Comparison of ENCODE assay signal across 1 fruit fly cellular context in genomic region chrX:7705175-7706097, dm6.
TF ChIP-seq lines count a peak whose summit lies in the region.

No protein-coding gene starts in this region.

TF ChIP-seq in whole organism, embryonic, 481 proteins besides CTCF, POLR2A, EP300 and RAD21 (continued from another document):
- TF ChIP-seq Rfx (GFP tag; IDR thresholded peaks at IDR 0.05; lab: Robert Waterston, UW) (peak; percentile 86), p53 (GFP tag; optimal IDR thresholded peaks at IDR 0.05; lab: Kevin White, UChicago) (no peak), Side (GFP tag; optimal IDR thresholded peaks at IDR 0.05; lab: Kevin White, UChicago) (peak; percentile 65), CG30403 (GFP tag; optimal IDR thresholded peaks at IDR 0.05; lab: Kevin White, UChicago) (peak; percentile 97), CG8478 (optimal IDR thresholded peaks at IDR 0.05; lab: Kevin White, UChicago) (no peak), Doc3 (GFP tag; IDR thresholded peaks at IDR 0.05; lab: Robert Waterston, UW; ENCODE audit: partially characterized antibody) (no peak), CG10147 (GFP tag; optimal IDR thresholded peaks at IDR 0.05; lab: Kevin White, UChicago) (peak; percentile 94), CG11723 (GFP tag; optimal IDR thresholded peaks at IDR 0.05; lab: Kevin White, UChicago) (peak; percentile 90), pb (GFP tag; optimal IDR thresholded peaks at IDR 0.05; lab: Kevin White, UChicago) (peak; percentile 52), sens (GFP tag; lab: Kevin White, UChicago) (peak; percentile 97), Elba2 (GFP tag; optimal IDR thresholded peaks at IDR 0.05; lab: Kevin White, UChicago) (peak; percentile 8), CG10959 (GFP tag; IDR thresholded peaks at IDR 0.05; lab: Robert Waterston, UW) (peak; percentile 66; the same call in 1 of the 2 replicates), BtbVII (GFP tag; optimal IDR thresholded peaks at IDR 0.05; lab: Kevin White, UChicago) (peak; percentile 94), abd-A (tag; optimal IDR thresholded peaks at IDR 0.05; lab: Kevin White, UChicago) (peak; percentile 26), Asciz (GFP tag; optimal IDR thresholded peaks at IDR 0.05; lab: Kevin White, UChicago) (peak; percentile 91), bbx (GFP tag; IDR thresholded peaks at IDR 0.05; lab: Robert Waterston, UW; ENCODE audit: partially characterized antibody) (no peak), fd3F (GFP tag; optimal IDR thresholded peaks at IDR 0.05; lab: Kevin White, UChicago) (peak; percentile 91), sens-2 (GFP tag; IDR thresholded peaks at IDR 0.05; lab: Robert Waterston, UW) (0 out of 2 replicates have a peak, but pooled peaks have one; percentile 15), CG15601 (tag; optimal IDR thresholded peaks at IDR 0.05; lab: Kevin White, UChicago) (peak; percentile 92), bab2 (GFP tag; optimal IDR thresholded peaks at IDR 0.05; lab: Kevin White, UChicago) (peak; percentile 83), B-H2 (GFP tag; optimal IDR thresholded peaks at IDR 0.05; lab: Kevin White, UChicago) (peak; percentile 76), CG17186 (GFP tag; optimal IDR thresholded peaks at IDR 0.05; lab: Kevin White, UChicago) (peak; percentile 56), CG10979 (tag; optimal IDR thresholded peaks at IDR 0.05; lab: Kevin White, UChicago) (peak; percentile 96), CG6254 (GFP tag; optimal IDR thresholded peaks at IDR 0.05; lab: Kevin White, UChicago) (peak; percentile 88), mam (GFP tag; optimal IDR thresholded peaks at IDR 0.05; lab: Kevin White, UChicago) (peak; percentile 83), CG4854 (GFP tag; optimal IDR thresholded peaks at IDR 0.05; lab: Kevin White, UChicago) (peak; percentile 80), nerfin-2 (GFP tag; IDR thresholded peaks at IDR 0.05; lab: Robert Waterston, UW; ENCODE audit: partially characterized antibody) (no peak), unc-4 (GFP tag; IDR thresholded peaks at IDR 0.05; lab: Robert Waterston, UW; ENCODE audit: partially characterized antibody) (no peak), Bdp1 (GFP tag; optimal IDR thresholded peaks at IDR 0.05; lab: Kevin White, UChicago) (peak; percentile 77), run (tag; optimal IDR thresholded peaks at IDR 0.05; lab: Kevin White, UChicago) (peak; percentile 92), CG6791 (GFP tag; IDR thresholded peaks at IDR 0.05; lab: Robert Waterston, UW; ENCODE audit: partially characterized antibody) (no peak), CG4707 (GFP tag; optimal IDR thresholded peaks at IDR 0.05; lab: Kevin White, UChicago) (peak; percentile 89), stwl (tag; optimal IDR thresholded peaks at IDR 0.05; lab: Kevin White, UChicago) (peak; percentile 36), CG8089 (GFP tag; optimal IDR thresholded peaks at IDR 0.05; lab: Kevin White, UChicago) (peak; percentile 69), Camta (GFP tag; optimal IDR thresholded peaks at IDR 0.05; lab: Kevin White, UChicago) (peak; percentile 82), CG13296 (GFP tag; optimal IDR thresholded peaks at IDR 0.05; lab: Kevin White, UChicago) (peak; percentile 95), Stat92E (GFP tag; optimal IDR thresholded peaks at IDR 0.05; lab: Kevin White, UChicago) (peak in 1 of 3 experiments; percentile 71), CG10267 (tag; optimal IDR thresholded peaks at IDR 0.05; lab: Kevin White, UChicago) (peak; percentile 89), CG14860 (GFP tag; IDR thresholded peaks at IDR 0.05; lab: Robert Waterston, UW; ENCODE audit: partially characterized antibody) (no peak), cas (GFP tag; IDR thresholded peaks at IDR 0.05; lab: Robert Waterston, UW) (0 out of 2 replicates have a peak, but pooled peaks have one; percentile 61), Taf1 (GFP tag; IDR thresholded peaks at IDR 0.05; lab: Robert Waterston, UW) (peak; percentile 78), CG17328 (GFP tag; IDR thresholded peaks at IDR 0.05; lab: Robert Waterston, UW) (peak; percentile 81), CG16779 (GFP tag; IDR thresholded peaks at IDR 0.05; lab: Robert Waterston, UW) (no peak), sim (GFP tag; IDR thresholded peaks at IDR 0.05; lab: Robert Waterston, UW) (0 out of 2 replicates have a peak, but pooled peaks have one; percentile 36), grau (tag; optimal IDR thresholded peaks at IDR 0.05; lab: Kevin White, UChicago) (peak; percentile 98), Myb (GFP tag; optimal IDR thresholded peaks at IDR 0.05; lab: Kevin White, UChicago) (peak; percentile 52), gt (GFP tag; IDR thresholded peaks at IDR 0.05; lab: Robert Waterston, UW) (peak; percentile 36; the same call in 1 of the 2 replicates), nau (GFP tag; optimal IDR thresholded peaks at IDR 0.05; lab: Kevin White, UChicago) (peak; percentile 91), hkb (optimal IDR thresholded peaks at IDR 0.05; lab: Kevin White, UChicago) (no peak), hkb (GFP tag; IDR thresholded peaks at IDR 0.05; lab: Robert Waterston, UW) (peak; percentile 82), CG14965 (GFP tag; optimal IDR thresholded peaks at IDR 0.05; lab: Kevin White, UChicago; ENCODE audit: borderline replicate concordance) (no peak), croc (GFP tag; conservative IDR thresholded peaks at IDR 0.05; lab: Robert Waterston, UW) (peak; percentile 82), CG7987 (GFP tag; optimal IDR thresholded peaks at IDR 0.05; lab: Kevin White, UChicago) (peak; percentile 83), zen2 (GFP tag; IDR thresholded peaks at IDR 0.05; lab: Robert Waterston, UW; ENCODE audit: partially characterized antibody) (no peak), luna (GFP tag; optimal IDR thresholded peaks at IDR 0.05; lab: Kevin White, UChicago) (no peak), cato (GFP tag; optimal IDR thresholded peaks at IDR 0.05; lab: Kevin White, UChicago; ENCODE audit: borderline replicate concordance) (peak; percentile 92), NC2α (GFP tag; optimal IDR thresholded peaks at IDR 0.05; lab: Kevin White, UChicago) (peak; percentile 33), MESR4 (GFP tag; optimal IDR thresholded peaks at IDR 0.05; lab: Kevin White, UChicago) (peak; percentile 12), CG15073 (GFP tag; optimal IDR thresholded peaks at IDR 0.05; lab: Kevin White, UChicago) (peak; percentile 70), CG3838 (GFP tag; optimal IDR thresholded peaks at IDR 0.05; lab: Kevin White, UChicago) (peak; percentile 58), CG10209 (GFP tag; optimal IDR thresholded peaks at IDR 0.05; lab: Kevin White, UChicago) (peak; percentile 96), NFAT (GFP tag; IDR thresholded peaks at IDR 0.05; lab: Robert Waterston, UW) (0 out of 2 replicates have a peak, but pooled peaks have one; percentile 49), CG12769 (tag; optimal IDR thresholded peaks at IDR 0.05; lab: Kevin White, UChicago) (peak; percentile 84), CG7357 (GFP tag; IDR thresholded peaks at IDR 0.05; lab: Robert Waterston, UW) (peak; percentile 82), Ptx1 (GFP tag; IDR thresholded peaks at IDR 0.05; lab: Robert Waterston, UW) (peak; percentile 89), CG2129 (GFP tag; IDR thresholded peaks at IDR 0.05; lab: Robert Waterston, UW; ENCODE audit: partially characterized antibody) (no peak), lmd (GFP tag; IDR thresholded peaks at IDR 0.05; lab: Robert Waterston, UW) (peak; percentile 90), Dek (tag; optimal IDR thresholded peaks at IDR 0.05; lab: Kevin White, UChicago) (peak; percentile 92), Gug (GFP tag; IDR thresholded peaks at IDR 0.05; lab: Robert Waterston, UW) (peak; percentile 79), jumu (GFP tag; optimal IDR thresholded peaks at IDR 0.05; lab: Kevin White, UChicago) (peak; percentile 75), CG6654 (GFP tag; optimal IDR thresholded peaks at IDR 0.05; lab: Kevin White, UChicago) (peak; percentile 87), CG11398 (GFP tag; optimal IDR thresholded peaks at IDR 0.05; lab: Kevin White, UChicago) (peak; percentile 0), Lpt (GFP tag; optimal IDR thresholded peaks at IDR 0.05; lab: Kevin White, UChicago) (no peak), slp2 (GFP tag; optimal IDR thresholded peaks at IDR 0.05; lab: Kevin White, UChicago) (peak; percentile 81), CG17385 (GFP tag; optimal IDR thresholded peaks at IDR 0.05; lab: Kevin White, UChicago) (peak; percentile 93), Hr78 (GFP tag; optimal IDR thresholded peaks at IDR 0.05; lab: Kevin White, UChicago) (peak in 1 of 2 experiments; percentile 82), trem (tag; optimal IDR thresholded peaks at IDR 0.05; lab: Kevin White, UChicago) (peak; percentile 89), D19B (GFP tag; optimal IDR thresholded peaks at IDR 0.05; lab: Kevin White, UChicago) (peak; percentile 91), Hr51 (GFP tag; optimal IDR thresholded peaks at IDR 0.05; lab: Kevin White, UChicago) (peak; percentile 80 to 96), CG6689 (GFP tag; IDR thresholded peaks at IDR 0.05; lab: Robert Waterston, UW) (peak; percentile 91), klu (GFP tag; IDR thresholded peaks at IDR 0.05; lab: Robert Waterston, UW) (peak; percentile 85; the same call in 1 of the 2 replicates), NK7.1 (GFP tag; optimal IDR thresholded peaks at IDR 0.05; lab: Kevin White, UChicago) (peak; percentile 59), slou (GFP tag; optimal IDR thresholded peaks at IDR 0.05; lab: Kevin White, UChicago) (peak; percentile 88), B-H1 (GFP tag; IDR thresholded peaks at IDR 0.05; lab: Robert Waterston, UW) (peak; percentile 71), psq (GFP tag; optimal IDR thresholded peaks at IDR 0.05; lab: Kevin White, UChicago) (peak; percentile 78), btn (GFP tag; optimal IDR thresholded peaks at IDR 0.05; lab: Kevin White, UChicago) (peak; percentile 18), Nf-YC (tag; optimal IDR thresholded peaks at IDR 0.05; lab: Kevin White, UChicago) (peak; percentile 85), ara (GFP tag; IDR thresholded peaks at IDR 0.05; lab: Robert Waterston, UW) (peak; percentile 76), CG4424 (GFP tag; optimal IDR thresholded peaks at IDR 0.05; lab: Kevin White, UChicago) (peak; percentile 93), Nf-YB (GFP tag; optimal IDR thresholded peaks at IDR 0.05; lab: Kevin White, UChicago) (peak; percentile 85), sisA (GFP tag; IDR thresholded peaks at IDR 0.05; lab: Robert Waterston, UW) (peak; percentile 86), dm (GFP tag; optimal IDR thresholded peaks at IDR 0.05; lab: Kevin White, UChicago) (peak; percentile 36), CG12219 (GFP tag; optimal IDR thresholded peaks at IDR 0.05; lab: Kevin White, UChicago) (peak; percentile 89), Fer1 (GFP tag; optimal IDR thresholded peaks at IDR 0.05; lab: Kevin White, UChicago) (peak; percentile 95), CG15011 (GFP tag; optimal IDR thresholded peaks at IDR 0.05; lab: Kevin White, UChicago) (peak; percentile 93), CG12299 (tag; optimal IDR thresholded peaks at IDR 0.05; lab: Kevin White, UChicago) (peak; percentile 86), ind (GFP tag; optimal IDR thresholded peaks at IDR 0.05; lab: Kevin White, UChicago) (peak; percentile 93), salm (tag; optimal IDR thresholded peaks at IDR 0.05; lab: Kevin White, UChicago) (peak; percentile 89), nerfin-1 (tag; optimal IDR thresholded peaks at IDR 0.05; lab: Kevin White, UChicago) (peak; percentile 93), tna (GFP tag; IDR thresholded peaks at IDR 0.05; lab: Robert Waterston, UW; ENCODE audit: partially characterized antibody) (no peak), her (GFP tag; optimal IDR thresholded peaks at IDR 0.05; lab: Kevin White, UChicago) (peak; percentile 48), CG31388 (GFP tag; optimal IDR thresholded peaks at IDR 0.05; lab: Kevin White, UChicago) (peak; percentile 82), ftz-f1 (GFP tag; optimal IDR thresholded peaks at IDR 0.05; lab: Kevin White, UChicago) (no peak), Fer3 (tag; optimal IDR thresholded peaks at IDR 0.05; lab: Kevin White, UChicago) (peak; percentile 91), Dref (GFP tag; IDR thresholded peaks at IDR 0.05; lab: Robert Waterston, UW) (no peak), amos (GFP tag; IDR thresholded peaks at IDR 0.05; lab: Robert Waterston, UW; ENCODE audit: partially characterized antibody) (no peak), CG11560 (tag; IDR thresholded peaks at IDR 0.05; lab: Robert Waterston, UW) (peak; percentile 73; the same call in 2 of the 3 replicates), Aef1 (GFP tag; IDR thresholded peaks at IDR 0.05; lab: Robert Waterston, UW) (peak; percentile 84; the same call in 1 of the 3 replicates), CG7745 (tag; optimal IDR thresholded peaks at IDR 0.05; lab: Kevin White, UChicago) (no peak), otp (GFP tag; IDR thresholded peaks at IDR 0.05; lab: Robert Waterston, UW) (peak; percentile 49; the same call in 1 of the 3 replicates), trh (GFP tag; optimal IDR thresholded peaks at IDR 0.05; lab: Kevin White, UChicago) (peak; percentile 77), D (optimal IDR thresholded peaks at IDR 0.05; lab: Kevin White, UChicago) (no peak), D (GFP tag; optimal IDR thresholded peaks at IDR 0.05; lab: Kevin White, UChicago) (peak; percentile 95), CG18262 (tag; optimal IDR thresholded peaks at IDR 0.05; lab: Kevin White, UChicago) (peak; percentile 98), jigr1 (GFP tag; IDR thresholded peaks at IDR 0.05; lab: Robert Waterston, UW) (peak; percentile 80), Atf6 (GFP tag; IDR thresholded peaks at IDR 0.05; lab: Robert Waterston, UW) (peak; percentile 93), inv (GFP tag; IDR thresholded peaks at IDR 0.05; lab: Robert Waterston, UW; ENCODE audit: partially characterized antibody) (no peak), CG13894 (tag; optimal IDR thresholded peaks at IDR 0.05; lab: Kevin White, UChicago) (peak; percentile 90), lab (GFP tag; optimal IDR thresholded peaks at IDR 0.05; lab: Kevin White, UChicago) (peak; percentile 96), CG30431 (GFP tag; optimal IDR thresholded peaks at IDR 0.05; lab: Kevin White, UChicago) (peak; percentile 90), Usf (GFP tag; optimal IDR thresholded peaks at IDR 0.05; lab: Kevin White, UChicago) (peak; percentile 92)
